Fruit fly (Drosophila melanogaster) Kc167 (cell line): ENCODE data around the gene CG45089.

Experiments
- Myc ChIP-seq: fragments of >200 bp; optimal IDR thresholded peaks from 2 replicates; lab custom pipeline; 2017; ENCODE audit warnings: missing external identifiers
- Sin3A ChIP-seq: fragments of >200 bp; optimal IDR thresholded peaks from 2 replicates; lab custom pipeline; 2018; ENCODE audit warnings: missing external identifiers
- h ChIP-seq: fragments of >200 bp; optimal IDR thresholded peaks from 3 replicates; lab custom pipeline; 2018; ENCODE audit warnings: missing external identifiers
- insv ChIP-seq: fragments of >200 bp; optimal IDR thresholded peaks from 3 replicates; lab custom pipeline; 2018; ENCODE audit warnings: missing external identifiers
- psq ChIP-seq: fragments of >200 bp; optimal IDR thresholded peaks from 2 replicates; lab custom pipeline; 2017; ENCODE audit warnings: missing external identifiers
- ttk ChIP-seq: sonication (Bioruptor generic); optimal IDR thresholded peaks from 2 replicates; lab custom pipeline; 2017; ENCODE audit warnings: missing external identifiers

The CG45089 gene

DNA sequence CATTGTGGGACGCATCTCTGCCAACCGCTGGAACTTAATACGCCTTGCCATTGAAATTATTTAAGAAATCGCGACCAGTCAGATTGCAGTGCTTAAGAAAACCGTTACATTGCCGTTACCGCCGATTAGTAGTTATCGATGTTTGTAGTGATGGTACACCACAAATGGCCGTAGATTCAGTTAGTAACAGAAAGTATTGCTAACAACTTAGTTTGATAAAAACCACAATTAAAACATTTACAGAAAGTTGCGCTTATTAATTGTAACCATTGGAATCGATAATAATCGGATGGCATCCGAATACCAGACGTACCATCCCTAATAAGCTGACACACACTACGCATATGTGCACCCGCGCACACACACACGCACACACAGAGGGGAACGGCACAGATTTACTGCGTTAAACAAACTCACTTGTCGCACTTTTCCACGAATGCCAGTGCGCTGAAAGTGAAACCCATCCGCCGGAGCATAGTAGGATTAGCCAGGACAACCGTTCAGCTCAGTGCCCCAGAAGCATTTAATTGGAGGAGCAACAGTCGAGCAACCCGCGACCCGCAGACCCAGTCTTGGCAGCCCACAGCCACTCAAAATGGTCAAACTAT is 26.6 kb upstream of the CG45089 start, which contains the start of the genes hdm and Ykt6:
TSS of gene hdm (minus strand) at position 51 of the 608 bp plus-strand sequence.
TSS of gene Ykt6 (plus strand) at position 329 of the 608 bp plus-strand sequence.
- TF ChIP-seq Myc: no peak
- TF ChIP-seq psq (lab: Kevin White, UChicago): no peak
- TF ChIP-seq ttk (lab: Kevin White, UChicago): no peak
- no peak for TF ChIP-seq Sin3A (lab: Kevin White, UChicago)
- TF ChIP-seq h (lab: Kevin White, UChicago): no peak
- TF ChIP-seq insv (lab: Kevin White, UChicago): no peak

DNA sequence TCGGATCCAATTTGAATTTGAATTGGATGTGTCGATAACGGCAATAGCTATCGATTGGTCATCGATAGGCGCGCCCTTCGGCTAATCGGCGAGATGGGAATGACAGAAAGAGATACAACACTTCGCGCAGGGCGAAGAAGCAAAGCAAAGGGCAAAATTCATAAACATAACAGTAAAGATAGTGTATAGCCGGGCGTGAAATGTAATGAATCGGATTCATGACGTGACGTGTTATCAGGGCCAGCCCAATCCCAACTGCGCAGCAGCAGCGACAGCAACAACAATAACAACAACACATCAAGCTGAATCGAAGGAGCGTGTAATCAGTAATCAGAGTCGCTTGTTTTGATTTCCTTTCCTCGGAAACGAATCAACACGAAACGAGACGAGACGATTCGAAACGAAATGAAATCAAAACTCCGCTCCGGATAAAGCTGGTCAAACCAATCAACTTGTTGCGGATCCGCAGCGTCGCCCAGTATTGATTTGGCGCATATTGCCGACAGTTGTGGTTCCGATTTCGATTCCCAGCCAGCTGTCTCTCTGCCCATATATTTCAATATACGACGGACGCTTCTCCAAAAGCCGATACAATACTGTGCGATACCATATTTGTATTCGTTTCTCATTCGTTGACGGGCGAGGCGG is 18.5 kb upstream of the CG45089 start, which contains the start of gene snz:
TSS of gene snz (plus strand) at position 107 of the 648 bp plus-strand sequence.
- TF ChIP-seq insv (lab: Kevin White, UChicago) (no peak), psq (lab: Kevin White, UChicago) (no peak), ttk (lab: Kevin White, UChicago) (no peak), Sin3A (lab: Kevin White, UChicago) (no peak), h (lab: Kevin White, UChicago) (no peak), Myc (no peak)

dm6 chrX:7909482-7909881 is 15.9 kb upstream of the CG45089 start:
- TF ChIP-seq Sin3A (lab: Kevin White, UChicago): no peak

DNA sequence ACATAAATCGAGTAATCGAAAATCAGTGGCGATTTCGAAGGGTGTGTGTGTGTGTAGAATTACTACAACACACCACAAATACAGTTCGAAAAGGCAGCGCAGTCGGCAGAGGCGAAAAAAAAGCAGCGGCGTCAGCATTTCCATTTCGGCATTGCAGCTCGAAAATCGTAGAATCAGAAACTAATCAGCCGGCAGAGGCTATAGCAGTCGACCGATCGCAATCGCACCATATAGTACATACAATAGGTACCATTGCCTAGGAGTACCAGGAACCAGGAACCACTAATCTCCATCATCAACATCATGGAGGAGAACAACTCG is 15.4 kb upstream of the CG45089 start:
- TF ChIP-seq Myc (no peak), Sin3A (lab: Kevin White, UChicago) (no peak), ttk (lab: Kevin White, UChicago) (no peak), insv (lab: Kevin White, UChicago) (no peak), psq (lab: Kevin White, UChicago) (no peak), h (lab: Kevin White, UChicago) (no peak)

dm6 chrX:7908239-7909068 is 14.9 kb upstream of the CG45089 start, which contains the start of the genes dpr14 and spidey:
dpr14 (minus strand) TSS chrX:7908286.
spidey (plus strand) TSS chrX:7908931.
- TF ChIP-seq psq (lab: Kevin White, UChicago) (no peak), Sin3A (lab: Kevin White, UChicago) (no peak), h (lab: Kevin White, UChicago) (no peak), insv (lab: Kevin White, UChicago) (no peak), Myc (no peak), ttk (lab: Kevin White, UChicago) (no peak)

- TF ChIP-seq Sin3A (lab: Kevin White, UChicago) (no peak), insv (lab: Kevin White, UChicago) (no peak), h (lab: Kevin White, UChicago) (no peak), psq (lab: Kevin White, UChicago) (no peak), Myc (no peak), ttk (lab: Kevin White, UChicago) (no peak)
Observed at dm6 chrX:7901153-7902038, 7.8 kb upstream of the CG45089 start, which contains the start of the genes RpS6 and bys. RpS6 (minus strand) TSS chrX:7901331. bys (plus strand) TSS chrX:7901880.

dm6 chrX:7900659-7901058 is 7.1 kb upstream of the CG45089 start:
- no peak for TF ChIP-seq h (lab: Kevin White, UChicago)
- no peak for TF ChIP-seq ttk (lab: Kevin White, UChicago)
- no peak for TF ChIP-seq Sin3A (lab: Kevin White, UChicago)
- TF ChIP-seq insv (lab: Kevin White, UChicago): no peak
- no peak for TF ChIP-seq psq (lab: Kevin White, UChicago)
- TF ChIP-seq Myc: no peak

- no peak for TF ChIP-seq Sin3A (lab: Kevin White, UChicago)
- no peak for TF ChIP-seq psq (lab: Kevin White, UChicago)
- TF ChIP-seq ttk (lab: Kevin White, UChicago): no peak
- TF ChIP-seq Myc: no peak
- no peak for TF ChIP-seq h (lab: Kevin White, UChicago)
- no peak for TF ChIP-seq insv (lab: Kevin White, UChicago)
Observed at dm6 chrX:7892539-7892899, 1.1 kb downstream of the CG45089 start.

DNA sequence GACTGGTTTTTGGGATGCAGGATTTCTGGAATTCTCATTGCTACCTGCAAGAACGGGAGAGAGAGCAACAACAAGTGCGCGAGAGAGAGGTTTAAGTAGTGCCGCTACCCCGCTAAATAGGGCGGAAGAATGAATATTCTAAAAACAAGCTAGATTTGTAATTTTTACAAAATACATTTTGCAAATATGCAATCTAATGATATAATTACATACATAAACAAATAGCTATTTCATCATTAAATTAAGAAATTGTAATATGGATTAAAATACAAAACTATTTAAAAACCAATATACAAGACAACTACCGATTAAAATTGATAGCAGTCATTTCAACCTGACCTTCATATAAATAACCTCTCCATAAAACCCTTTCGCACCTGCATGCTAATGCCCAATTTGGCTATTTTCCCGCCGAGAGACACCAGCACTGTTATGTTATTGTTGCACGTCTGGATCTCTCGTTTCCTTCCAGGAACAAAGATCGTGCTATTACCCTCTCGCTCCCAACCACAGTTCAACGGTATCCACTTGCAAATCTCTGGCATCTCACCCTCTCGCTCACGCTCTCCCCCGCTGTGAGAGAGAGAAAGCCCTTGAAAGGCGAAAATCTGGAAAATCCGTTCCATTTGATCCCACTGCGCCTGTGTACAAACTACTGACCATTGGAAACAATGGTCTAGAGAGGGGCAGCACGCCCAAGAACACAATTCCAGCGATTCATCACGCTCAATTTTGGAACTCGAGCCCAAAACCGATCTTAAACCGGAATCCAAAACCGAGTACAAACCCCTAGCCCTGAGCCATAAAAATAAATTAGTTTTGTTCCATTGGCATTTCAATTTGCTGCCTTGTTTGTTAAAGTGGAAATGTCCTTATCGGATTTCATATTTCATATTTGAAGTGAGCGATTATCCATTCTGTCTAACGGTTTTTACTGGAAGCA is 1.7 kb downstream of the CG45089 start, which contains the start of gene Nek2:
TSS of gene Nek2 (minus strand) at position 51 of the 943 bp plus-strand sequence.
- no peak for TF ChIP-seq h (lab: Kevin White, UChicago)
- TF ChIP-seq Myc: no peak
- no peak for TF ChIP-seq insv (lab: Kevin White, UChicago)
- TF ChIP-seq ttk (lab: Kevin White, UChicago): no peak
- no peak for TF ChIP-seq Sin3A (lab: Kevin White, UChicago)
- no peak for TF ChIP-seq psq (lab: Kevin White, UChicago)
